Worm (Caenorhabditis elegans) whole organism, young adult: ENCODE data around the gene cest-35.2.

Experiments
- B0261.1 ChIP-seq: sonication (generic microtip); optimal IDR thresholded peaks from 2 replicates; lab custom pipeline; 2016; ENCODE audit warnings: mild to moderate bottlenecking, missing genetic modification characterization, moderate library complexity, missing compliant biosample characterization
- C06A6.2 ChIP-seq: fragments of 200-800 bp; sonication (Bioruptor generic); conservative IDR thresholded peaks from 2 replicates; pipeline ENCODE4 v1.3.6; 2022; ENCODE audit warnings: missing genetic modification characterization, missing compliant biosample characterization
- C17E4.6 ChIP-seq: fragments of 200-800 bp; sonication (Bioruptor generic); IDR thresholded peaks from 2 replicates; pipeline ENCODE4 v1.3.6; 2022; ENCODE audit warnings: missing genetic modification reagents, missing genetic modification characterization, missing compliant biosample characterization
- D2030.7 ChIP-seq: fragments of 200-800 bp; sonication (Bioruptor generic); IDR thresholded peaks from 2 replicates; pipeline ENCODE4 v1.3.6; 2022; ENCODE audit warnings: missing genetic modification reagents, missing genetic modification characterization, missing compliant biosample characterization
- F10E7.11 ChIP-seq: sonication (generic microtip); optimal IDR thresholded peaks from 2 replicates; lab custom pipeline; 2017; ENCODE audit warnings: mild to moderate bottlenecking, missing genetic modification characterization, moderate library complexity, missing compliant biosample characterization
- F22D6.2 ChIP-seq: sonication (generic microtip); optimal IDR thresholded peaks from 2 replicates; lab custom pipeline; 2016; ENCODE audit warnings: mild to moderate bottlenecking, missing genetic modification characterization, missing compliant biosample characterization
- F33H1.4 ChIP-seq: fragments of 200-800 bp; sonication (Bioruptor generic); IDR thresholded peaks from 2 replicates; pipeline ENCODE4 v1.3.6; 2022; ENCODE audit warnings: missing genetic modification reagents, missing genetic modification characterization, missing compliant biosample characterization
- F57C9.4 ChIP-seq: sonication (generic microtip); optimal IDR thresholded peaks from 2 replicates; lab custom pipeline; 2017; ENCODE audit warnings: mild to moderate bottlenecking, missing genetic modification characterization, missing compliant biosample characterization
- T07F8.4 ChIP-seq: sonication (generic microtip); optimal IDR thresholded peaks from 2 replicates; lab custom pipeline; 2016; ENCODE audit warnings: mild to moderate bottlenecking, missing genetic modification characterization, moderate library complexity, missing compliant biosample characterization
- Y95B8A.8 ChIP-seq: fragments of 200-800 bp; sonication (Bioruptor generic); IDR thresholded peaks from 2 replicates; pipeline ENCODE4 v1.3.6; 2022; ENCODE audit warnings: missing genetic modification reagents, missing genetic modification characterization, missing compliant biosample characterization
- akir-1 ChIP-seq: fragments of 200-800 bp; sonication (Bioruptor generic); optimal IDR thresholded peaks from 2 replicates; lab custom pipeline; 2018; ENCODE audit warnings: mild to moderate bottlenecking, missing genetic modification characterization, moderate library complexity, missing compliant biosample characterization
- aptf-3 ChIP-seq: fragments of 200-800 bp; sonication (Bioruptor generic); IDR thresholded peaks from 2 replicates; pipeline ENCODE4 v1.3.6; 2022; ENCODE audit warnings: missing genetic modification characterization, missing compliant biosample characterization
- attf-3 ChIP-seq: fragments of 200-800 bp; sonication (Bioruptor generic); conservative IDR thresholded peaks from 2 replicates; pipeline ENCODE4 v1.3.6; 2022; ENCODE audit warnings: missing genetic modification reagents, missing genetic modification characterization, missing compliant biosample characterization
- cebp-2 ChIP-seq: fragments of 200-800 bp; sonication (Bioruptor generic); IDR thresholded peaks from 2 replicates; pipeline ENCODE4 v1.3.6; 2022; ENCODE audit warnings: missing genetic modification characterization, missing compliant biosample characterization
- ceh-100 ChIP-seq: fragments of 200-800 bp; sonication (Bioruptor generic); IDR thresholded peaks from 2 replicates; pipeline ENCODE4 v1.3.6; 2022; ENCODE audit warnings: missing genetic modification reagents, missing genetic modification characterization, missing compliant biosample characterization
- die-1 ChIP-seq: sonication (generic microtip); optimal IDR thresholded peaks from 2 replicates; lab custom pipeline; 2016; ENCODE audit warnings: missing genotype, mild to moderate bottlenecking, missing genetic modification characterization, missing compliant biosample characterization
- dpl-1 ChIP-seq: fragments of 150-350 bp; optimal IDR thresholded peaks from 2 replicates; lab custom pipeline; 2014; ENCODE audit warnings: missing biosample characterization, missing genetic modification reagents, missing genetic modification characterization
- efl-1 ChIP-seq: fragments of 150-350 bp; optimal IDR thresholded peaks from 2 replicates; lab custom pipeline; 2014; ENCODE audit warnings: missing biosample characterization, missing genetic modification reagents, missing genetic modification characterization
- egl-44 ChIP-seq: fragments of 200-800 bp; sonication (Bioruptor generic); IDR thresholded peaks from 2 replicates; pipeline ENCODE4 v1.3.6; 2022; ENCODE audit warnings: missing genetic modification reagents, missing genetic modification characterization, missing compliant biosample characterization
- egrh-3 ChIP-seq: fragments of 200-800 bp; sonication (Bioruptor generic); IDR thresholded peaks from 2 replicates; pipeline ENCODE4 v1.3.6; 2022; ENCODE audit warnings: missing genetic modification reagents, missing genetic modification characterization, missing compliant biosample characterization
- ekl-4 ChIP-seq: fragments of 200-800 bp; sonication (Bioruptor generic); IDR thresholded peaks from 2 replicates; pipeline ENCODE4 v1.3.6; 2022; ENCODE audit warnings: missing genetic modification reagents, missing genetic modification characterization, missing compliant biosample characterization
- fkh-3 ChIP-seq: sonication (generic microtip); optimal IDR thresholded peaks from 2 replicates; lab custom pipeline; 2016; ENCODE audit warnings: mild to moderate bottlenecking, missing genetic modification characterization, missing compliant biosample characterization
- gei-17 ChIP-seq: fragments of 200-800 bp; sonication (Bioruptor generic); optimal IDR thresholded peaks from 2 replicates; lab custom pipeline; 2018; ENCODE audit warnings: mild to moderate bottlenecking, missing genetic modification characterization, missing compliant biosample characterization
- hlh-26 ChIP-seq: fragments of 200-800 bp; sonication (Bioruptor generic); conservative IDR thresholded peaks from 2 replicates; pipeline ENCODE4 v1.3.6; 2022; ENCODE audit warnings: missing genetic modification reagents, missing genetic modification characterization, missing compliant biosample characterization
- hrde-1 ChIP-seq: sonication (generic microtip); optimal IDR thresholded peaks from 2 replicates; lab custom pipeline; 2016; ENCODE audit warnings: missing genetic modification characterization, mild to moderate bottlenecking, missing compliant biosample characterization, moderate library complexity, missing genotype, missing genetic modification reagents, borderline replicate concordance
- lin-35 ChIP-seq, 3 experiments: fragments of 150-350 bp in 2 of 3; sonication (generic microtip) in 1 of 3; optimal IDR thresholded peaks; 2 replicates each; lab custom pipeline; 2014 to 2018; ENCODE audit warnings: missing biosample characterization in 3 of 3, missing genetic modification characterization in 3 of 3, missing genetic modification reagents in 3 of 3
- lin-40 ChIP-seq: sonication (generic microtip); optimal IDR thresholded peaks from 2 replicates; lab custom pipeline; 2016; ENCODE audit warnings: missing genetic modification characterization, mild to moderate bottlenecking, missing compliant biosample characterization, missing genotype, missing genetic modification reagents
- lin-54 ChIP-seq: fragments of 200-800 bp; sonication (Bioruptor generic); optimal IDR thresholded peaks from 2 replicates; lab custom pipeline; 2018; ENCODE audit warnings: mild to moderate bottlenecking, missing genetic modification characterization, missing compliant biosample characterization
- lsl-1 ChIP-seq: fragments of 200-800 bp; sonication (Bioruptor generic); optimal IDR thresholded peaks from 2 replicates; lab custom pipeline; 2018; ENCODE audit warnings: mild to moderate bottlenecking, missing genetic modification characterization, moderate library complexity, missing compliant biosample characterization
- madf-10 ChIP-seq: sonication (generic microtip); optimal IDR thresholded peaks from 2 replicates; lab custom pipeline; 2016; ENCODE audit warnings: mild to moderate bottlenecking, missing genetic modification characterization, missing compliant biosample characterization
- madf-6 ChIP-seq: fragments of 200-800 bp; sonication (Bioruptor generic); IDR thresholded peaks from 2 replicates; pipeline ENCODE4 v1.3.6; 2022; ENCODE audit warnings: missing genetic modification reagents, missing genetic modification characterization, missing compliant biosample characterization
- mcd-1 ChIP-seq: fragments of 200-800 bp; sonication (Bioruptor generic); IDR thresholded peaks from 2 replicates; pipeline ENCODE4 v1.3.6; 2022; ENCODE audit warnings: missing genetic modification reagents, missing genetic modification characterization, missing compliant biosample characterization
- nhr-179 ChIP-seq: sonication (generic microtip); optimal IDR thresholded peaks from 2 replicates; lab custom pipeline; 2016; ENCODE audit warnings: mild to moderate bottlenecking, missing genetic modification characterization, missing compliant biosample characterization
- nhr-27 ChIP-seq: fragments of 200-800 bp; sonication (Bioruptor generic); optimal IDR thresholded peaks from 2 replicates; lab custom pipeline; 2018; ENCODE audit warnings: mild to moderate bottlenecking, missing genetic modification characterization, moderate library complexity, missing compliant biosample characterization
- rec-8 ChIP-seq, 2 experiments: sonication (generic microtip); optimal IDR thresholded peaks; 2 replicates each; lab custom pipeline; 2016; ENCODE audit warnings: mild to moderate bottlenecking in 2 of 2, missing genetic modification characterization in 2 of 2, missing genetic modification reagents in 2 of 2, missing genotype in 2 of 2, missing biosample characterization in 1 of 2, missing compliant biosample characterization in 1 of 2, moderate library complexity in 1 of 2
- rpc-1 ChIP-seq, 2 experiments: fragments of 150-350 bp in 1 of 2; sonication (generic microtip) in 1 of 2; optimal IDR thresholded peaks; 2 replicates each; lab custom pipeline; 2014 to 2018; ENCODE audit warnings: missing biosample characterization in 1 of 2, missing genetic modification characterization in 1 of 2, missing genetic modification reagents in 1 of 2, missing genotype in 1 of 2
- sea-2 ChIP-seq: fragments of 200-800 bp; sonication (Bioruptor generic); IDR thresholded peaks from 2 replicates; pipeline ENCODE4 v1.3.6; 2022; ENCODE audit warnings: missing genetic modification characterization, missing compliant biosample characterization
- snpc-1.1 ChIP-seq: sonication (generic microtip); optimal IDR thresholded peaks from 2 replicates; lab custom pipeline; 2017; ENCODE audit warnings: missing genetic modification characterization, mild to moderate bottlenecking, missing compliant biosample characterization, antibody characterized with exemption, moderate library complexity, missing genotype, missing genetic modification reagents; ENCODE audit not compliant: insufficient read depth
- snpc-4 ChIP-seq, 5 experiments: fragments of 150-350 bp in 1 of 5; sonication (generic microtip) in 4 of 5; optimal IDR thresholded peaks; 2 replicates each; lab custom pipeline; 2014 to 2018; ENCODE audit warnings: missing genetic modification characterization in 5 of 5, missing biosample characterization in 3 of 5, antibody characterized with exemption in 2 of 5, mild to moderate bottlenecking in 2 of 5, missing compliant biosample characterization in 2 of 5, missing genotype in 2 of 5, moderate library complexity in 2 of 5, missing genetic modification reagents in 1 of 5
- tbp1 ChIP-seq: fragments of 200-800 bp; sonication (Bioruptor generic); optimal IDR thresholded peaks from 2 replicates; lab custom pipeline; 2018; ENCODE audit warnings: mild to moderate bottlenecking, missing genetic modification characterization, missing compliant biosample characterization
- tbx-9 ChIP-seq: sonication (generic microtip); optimal IDR thresholded peaks from 2 replicates; lab custom pipeline; 2016; ENCODE audit warnings: borderline replicate concordance, missing genetic modification characterization, inconsistent platforms, missing compliant biosample characterization
- tlf-1 ChIP-seq: fragments of 200-800 bp; sonication (Bioruptor generic); optimal IDR thresholded peaks from 2 replicates; lab custom pipeline; 2018; ENCODE audit warnings: mild to moderate bottlenecking, missing genetic modification characterization, missing compliant biosample characterization
- unc-130 ChIP-seq: sonication (generic microtip); optimal IDR thresholded peaks from 2 replicates; lab custom pipeline; 2016; ENCODE audit warnings: missing genetic modification reagents, missing genetic modification characterization, missing compliant biosample characterization
- xnd-1 ChIP-seq: sonication (generic microtip); optimal IDR thresholded peaks from 2 replicates; lab custom pipeline; 2016; ENCODE audit warnings: missing genotype, missing genetic modification reagents, missing genetic modification characterization, missing compliant biosample characterization
- ztf-18 ChIP-seq: sonication (generic microtip); optimal IDR thresholded peaks from 2 replicates; lab custom pipeline; 2016; ENCODE audit warnings: missing genotype, mild to moderate bottlenecking, missing genetic modification characterization, missing compliant biosample characterization
- ztf-28 ChIP-seq: fragments of 200-800 bp; sonication (Bioruptor generic); IDR thresholded peaks from 2 replicates; pipeline ENCODE4 v1.3.6; 2022; ENCODE audit warnings: missing genetic modification reagents, missing genetic modification characterization, missing compliant biosample characterization
- ztf-3 ChIP-seq: fragments of 200-800 bp; sonication (Bioruptor generic); optimal IDR thresholded peaks from 2 replicates; lab custom pipeline; 2018; ENCODE audit warnings: mild to moderate bottlenecking, missing genetic modification characterization, missing compliant biosample characterization

cest-35.2 gene

ce11 chrV:5269024-5269535 lies 32.1 kb upstream of the cest-35.2 start, which contains the start of gene penr-1:
penr-1 (plus strand) TSS chrV:5269485.
- TF ChIP-seq tbx-9 (tag; lab: Kevin White, UChicago) (no peak), lin-40 (tag; lab: Kevin White, UChicago) (no peak), xnd-1 (tag; lab: Kevin White, UChicago) (peak; percentile 8), madf-10 (no peak), snpc-4 (GFP tag; optimal IDR thresholded peaks at IDR 0.05; lab: Kevin White, UChicago) (no peak), snpc-4 (tag; optimal IDR thresholded peaks at IDR 0.05; lab: Kevin White, UChicago) (peak in 1 of 4 experiments; percentile 1), madf-6 (GFP tag; lab: Robert Waterston, UW) (no peak), mcd-1 (peak; percentile 90), T07F8.4 (tag; lab: Kevin White, UChicago) (no peak), egl-44 (GFP tag; lab: Robert Waterston, UW) (no peak), sea-2 (GFP tag; lab: Robert Waterston, UW) (no peak), rpc-1 (optimal IDR thresholded peaks at IDR 0.05; lab: Kevin White, UChicago) (no peak), rpc-1 (tag; optimal IDR thresholded peaks at IDR 0.05; lab: Kevin White, UChicago) (no peak), dpl-1 (peak; percentile 56), aptf-3 (GFP tag; lab: Robert Waterston, UW) (no peak), C06A6.2 (GFP tag; lab: Robert Waterston, UW) (no peak), gei-17 (GFP tag; lab: Kevin White, UChicago) (no peak), ceh-100 (GFP tag; lab: Robert Waterston, UW) (no peak), die-1 (tag; lab: Kevin White, UChicago) (no peak), lin-35 (GFP tag; optimal IDR thresholded peaks at IDR 0.05; lab: Kevin White, UChicago) (peak in 2 of 3 experiments; percentile 24 to 76), fkh-3 (no peak), nhr-179 (tag; lab: Kevin White, UChicago) (no peak), ztf-18 (tag; lab: Kevin White, UChicago) (peak; percentile 39), F57C9.4 (tag; lab: Kevin White, UChicago) (no peak), F10E7.11 (no peak), attf-3 (GFP tag; lab: Robert Waterston, UW) (no peak), F33H1.4 (GFP tag; lab: Robert Waterston, UW) (peak; percentile 27; the same call in 1 of the 2 replicates), ekl-4 (no peak), hlh-26 (no peak), ztf-28 (no peak), F22D6.2 (tag; lab: Kevin White, UChicago) (no peak), snpc-1.1 (tag; lab: Kevin White, UChicago) (no peak), akir-1 (GFP tag; lab: Kevin White, UChicago) (no peak), unc-130 (no peak), nhr-27 (no peak), C17E4.6 (GFP tag; lab: Robert Waterston, UW) (no peak), rec-8 (tag; optimal IDR thresholded peaks at IDR 0.05; lab: Kevin White, UChicago) (no peak), hrde-1 (tag; lab: Kevin White, UChicago) (no peak), D2030.7 (peak; percentile 37; the same call in 1 of the 2 replicates), B0261.1 (tag; lab: Kevin White, UChicago) (no peak), lin-54 (GFP tag; lab: Kevin White, UChicago) (peak; percentile 95), tbp1 (no peak), ztf-3 (no peak), tlf-1 (GFP tag; lab: Kevin White, UChicago) (no peak), lsl-1 (GFP tag; lab: Kevin White, UChicago) (peak; percentile 18), efl-1 (peak; percentile 79), egrh-3 (no peak), Y95B8A.8 (GFP tag; lab: Robert Waterston, UW) (no peak), cebp-2 (GFP tag; lab: Robert Waterston, UW) (no peak)
